Worm (Caenorhabditis elegans) whole organism, L4/young adult: ENCODE measurements around the gene pigg-1.

ENCODE experiments used
- dao-5 ChIP-seq: sonication (generic microtip); optimal IDR thresholded peaks from 2 replicates; lab custom pipeline; 2016; ENCODE audit warnings: missing genotype, missing genetic modification characterization, moderate library complexity, missing compliant biosample characterization
- him-1 ChIP-seq: sonication (generic microtip); optimal IDR thresholded peaks from 2 replicates; lab custom pipeline; 2016; ENCODE audit warnings: missing genotype, missing genetic modification reagents, missing genetic modification characterization, missing compliant biosample characterization

ce11 chrII:8643627-8644356 is 43.7 kb upstream of the pigg-1 start:
- TF ChIP-seq dao-5 (tag; lab: Kevin White, UChicago) (no peak), him-1 (tag; lab: Kevin White, UChicago) (no peak)
